Fruit fly (Drosophila melanogaster) whole organism, pupa: ENCODE measurements around the gene ssp.

Experiments
- CG10348 ChIP-seq: fragments of 200-800 bp; sonication (Bioruptor generic); IDR thresholded peaks from 2 replicates; pipeline ENCODE4 v1.3.6; 2022; ENCODE audit warnings: missing biosample characterization, missing genetic modification characterization
- CG12605 ChIP-seq: fragments of 200-800 bp; sonication (Bioruptor generic); IDR thresholded peaks from 2 replicates; pipeline ENCODE4 v1.3.6; 2022; ENCODE audit warnings: missing biosample characterization, missing genetic modification characterization
- CG13204 ChIP-seq: fragments of 200-800 bp; sonication (Bioruptor generic); optimal IDR thresholded peaks from 2 replicates; lab custom pipeline; 2018; ENCODE audit warnings: missing biosample characterization, mild to moderate bottlenecking, missing genetic modification characterization, moderate library complexity
- CG14655 ChIP-seq: fragments of 200-800 bp; sonication (Bioruptor generic); optimal IDR thresholded peaks from 3 replicates; lab custom pipeline; 2017; ENCODE audit warnings: mild to moderate bottlenecking, missing biosample characterization, missing genetic modification reagents, missing genetic modification characterization
- CG15710 ChIP-seq: fragments of 200-800 bp; sonication (Bioruptor generic); optimal IDR thresholded peaks from 2 replicates; lab custom pipeline; 2018; ENCODE audit warnings: missing biosample characterization, mild to moderate bottlenecking, missing genetic modification characterization, moderate library complexity
- CG17806 ChIP-seq: fragments of 200-800 bp; sonication (Bioruptor generic); optimal IDR thresholded peaks from 2 replicates; lab custom pipeline; 2018; ENCODE audit warnings: missing biosample characterization, mild to moderate bottlenecking, missing genetic modification characterization, moderate library complexity
- CG32121 ChIP-seq: fragments of 200-800 bp; sonication (Bioruptor generic); IDR thresholded peaks from 2 replicates; pipeline ENCODE4 v1.3.6; 2022; ENCODE audit warnings: missing biosample characterization, missing genetic modification characterization
- CG34367 ChIP-seq: fragments of 200-800 bp; sonication (Bioruptor generic); optimal IDR thresholded peaks from 2 replicates; lab custom pipeline; 2018; ENCODE audit warnings: missing biosample characterization, mild to moderate bottlenecking, missing genetic modification characterization
- CG4496 ChIP-seq: fragments of 200-800 bp; sonication (Bioruptor generic); IDR thresholded peaks from 3 replicates; pipeline ENCODE4 v1.3.6; 2022; ENCODE audit warnings: missing biosample characterization, missing genetic modification characterization
- CG8159 ChIP-seq: fragments of 200-800 bp; sonication (Bioruptor generic); optimal IDR thresholded peaks from 3 replicates; lab custom pipeline; 2018; ENCODE audit warnings: missing biosample characterization, mild to moderate bottlenecking, missing genetic modification characterization, moderate library complexity
- CG8301 ChIP-seq: fragments of 200-800 bp; sonication (Bioruptor generic); optimal IDR thresholded peaks from 2 replicates; lab custom pipeline; 2018; ENCODE audit warnings: missing biosample characterization, mild to moderate bottlenecking, missing genetic modification characterization
- CG9948 ChIP-seq: fragments of 200-800 bp; sonication (Bioruptor generic); optimal IDR thresholded peaks from 2 replicates; lab custom pipeline; 2018; ENCODE audit warnings: missing biosample characterization, mild to moderate bottlenecking, missing genetic modification characterization, moderate library complexity
- D1 ChIP-seq: fragments of 200-800 bp; sonication (Bioruptor generic); optimal IDR thresholded peaks from 2 replicates; lab custom pipeline; 2018; ENCODE audit warnings: missing biosample characterization, mild to moderate bottlenecking, missing genetic modification characterization, moderate library complexity
- EcR ChIP-seq: fragments of 200-800 bp; sonication (Bioruptor generic); optimal IDR thresholded peaks from 3 replicates; lab custom pipeline; 2019; ENCODE audit warnings: missing biosample characterization, missing genetic modification characterization, mild to moderate bottlenecking, moderate library complexity, missing genetic modification reagents
- Ets98B ChIP-seq: fragments of 200-800 bp; sonication (Bioruptor generic); IDR thresholded peaks from 2 replicates; pipeline ENCODE4 v1.3.6; 2022; ENCODE audit warnings: missing biosample characterization, missing genetic modification characterization
- Pif1A ChIP-seq: fragments of 200-800 bp; sonication (Bioruptor generic); optimal IDR thresholded peaks from 3 replicates; lab custom pipeline; 2016; ENCODE audit warnings: missing biosample characterization, missing genetic modification characterization
- Pif1B ChIP-seq: fragments of 200-800 bp; sonication (Bioruptor generic); optimal IDR thresholded peaks from 3 replicates; lab custom pipeline; 2016; ENCODE audit warnings: missing biosample characterization, missing genetic modification characterization
- Snoo ChIP-seq: fragments of 200-800 bp; sonication (Bioruptor generic); optimal IDR thresholded peaks from 3 replicates; lab custom pipeline; 2017; ENCODE audit warnings: missing biosample characterization, mild to moderate bottlenecking, missing genetic modification characterization, inconsistent platforms
- fd96Ca ChIP-seq: fragments of 200-800 bp; sonication (Bioruptor generic); IDR thresholded peaks from 3 replicates; pipeline ENCODE4 v1.3.6; 2022; ENCODE audit warnings: missing biosample characterization, missing genetic modification characterization
- gl ChIP-seq: fragments of 200-800 bp; sonication (Bioruptor generic); optimal IDR thresholded peaks from 2 replicates; lab custom pipeline; 2018; ENCODE audit warnings: missing biosample characterization, mild to moderate bottlenecking, missing genetic modification characterization
- rn ChIP-seq: fragments of 200-800 bp; sonication (Bioruptor generic); IDR thresholded peaks from 2 replicates; pipeline ENCODE4 v1.3.6; 2022; ENCODE audit warnings: missing biosample characterization, missing genetic modification characterization

ssp gene

DNA sequence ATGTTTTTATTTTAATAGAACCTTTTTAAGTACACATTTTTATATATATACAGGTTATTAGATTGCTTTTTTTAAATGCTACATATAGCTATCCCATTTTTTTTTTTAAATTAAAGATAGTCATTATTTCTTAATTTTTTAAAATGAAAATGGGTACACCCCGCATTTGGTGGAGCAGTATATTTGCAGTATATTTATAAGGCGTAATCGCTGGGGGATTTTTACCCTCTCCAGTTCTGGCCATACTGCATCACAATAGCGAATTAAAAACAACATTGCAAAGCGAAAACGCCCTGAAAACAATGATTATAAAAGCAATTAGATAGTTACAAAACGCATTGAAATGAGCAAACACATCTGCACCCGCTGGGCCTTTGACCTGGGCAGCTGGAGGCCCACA, 31.0 kb downstream of the ssp start, which contains the start of gene CG32099:
Gene CG32099, plus strand, starts transcription at position 250 of the 400 bp plus-strand sequence.
- TF ChIP-seq rn (GFP tag; lab: Robert Waterston, UW) (no peak), Pif1B (GFP tag; lab: Kevin White, UChicago) (no peak), CG17806 (no peak), CG32121 (GFP tag; lab: Robert Waterston, UW) (no peak), CG8301 (no peak), CG12605 (GFP tag; lab: Robert Waterston, UW) (no peak), D1 (no peak), CG4496 (GFP tag; lab: Robert Waterston, UW) (no peak), CG13204 (no peak), CG14655 (GFP tag; lab: Kevin White, UChicago) (no peak), Pif1A (GFP tag; lab: Kevin White, UChicago) (no peak), gl (tag; lab: Kevin White, UChicago) (no peak), CG9948 (tag; lab: Kevin White, UChicago) (no peak), CG10348 (GFP tag; lab: Robert Waterston, UW) (no peak), CG15710 (tag; lab: Kevin White, UChicago) (no peak), CG34367 (tag; lab: Kevin White, UChicago) (no peak), Snoo (tag; lab: Kevin White, UChicago) (no peak), fd96Ca (no peak), EcR (no peak)

DNA sequence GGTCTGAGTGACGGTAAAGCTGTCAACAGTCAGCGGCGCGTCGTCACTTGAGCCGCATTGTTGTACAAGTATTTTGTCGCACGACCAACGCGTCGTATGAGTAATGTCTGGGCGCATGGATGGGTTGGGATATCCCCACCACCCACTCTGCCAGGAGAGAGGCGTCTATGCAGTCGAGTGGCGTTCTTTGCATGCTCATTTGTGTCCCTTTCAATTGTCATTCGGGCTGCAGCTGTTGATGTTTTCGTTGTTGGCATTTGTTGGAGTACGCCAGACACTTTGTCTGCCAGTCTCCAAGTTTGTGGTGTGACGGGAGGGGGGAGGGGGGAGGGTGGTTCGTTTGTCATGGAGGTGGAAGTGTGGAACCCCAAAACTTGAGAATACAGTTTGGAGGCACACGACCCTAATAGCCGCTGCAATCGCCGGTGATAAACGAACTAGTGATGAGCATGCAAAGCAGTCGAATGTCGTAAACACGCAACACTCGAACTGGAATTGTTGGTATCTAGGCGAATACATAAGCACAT, 44.2 kb downstream of the ssp start:
- TF ChIP-seq Pif1A (GFP tag; lab: Kevin White, UChicago) (no peak), gl (tag; lab: Kevin White, UChicago) (no peak), D1 (no peak), CG4496 (GFP tag; lab: Robert Waterston, UW) (no peak), Ets98B (GFP tag; lab: Robert Waterston, UW) (no peak), CG32121 (GFP tag; lab: Robert Waterston, UW) (no peak), CG8159 (tag; lab: Kevin White, UChicago) (no peak), Pif1B (GFP tag; lab: Kevin White, UChicago) (no peak), CG13204 (no peak), CG17806 (no peak), CG15710 (tag; lab: Kevin White, UChicago) (no peak), CG12605 (GFP tag; lab: Robert Waterston, UW) (no peak), rn (GFP tag; lab: Robert Waterston, UW) (no peak)

- TF ChIP-seq Pif1B (GFP tag; lab: Kevin White, UChicago) (no peak), D1 (no peak), CG14655 (GFP tag; lab: Kevin White, UChicago) (no peak), CG8301 (no peak), CG12605 (GFP tag; lab: Robert Waterston, UW) (no peak), CG4496 (GFP tag; lab: Robert Waterston, UW) (peak; percentile 52; the same call in 2 of the 3 replicates), Snoo (tag; lab: Kevin White, UChicago) (no peak), CG17806 (no peak), EcR (no peak), Ets98B (GFP tag; lab: Robert Waterston, UW) (0 out of 2 replicates have a peak, but pooled peaks have one; percentile 14), CG34367 (tag; lab: Kevin White, UChicago) (no peak)
These were observed 45.0 kb downstream of the ssp start for dm6 chr3L:12163082-12163481.

DNA sequence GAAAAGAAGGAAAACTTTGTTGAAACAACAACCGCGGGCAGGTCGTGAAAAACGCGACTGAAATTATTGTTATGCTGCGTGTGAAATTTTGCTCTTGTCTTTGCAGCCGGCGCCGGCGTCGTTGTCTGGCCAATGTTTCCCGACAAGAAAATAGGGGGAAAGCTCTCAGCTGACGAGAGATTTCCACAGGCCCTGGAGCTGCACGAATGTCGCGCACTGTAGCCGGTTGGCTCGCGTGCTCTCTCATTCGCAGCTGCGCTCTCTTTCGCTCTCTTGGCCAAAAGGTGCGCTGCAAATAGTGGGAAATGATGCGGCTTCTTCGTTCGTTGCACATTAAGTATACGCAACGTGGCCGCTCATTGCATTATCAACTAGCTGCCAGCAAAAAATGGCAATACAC, 45.6 kb downstream of the ssp start, which contains the start of gene CG9760:
Gene CG9760, minus strand, starts transcription at position 43 of the 400 bp plus-strand sequence.
- TF ChIP-seq CG4496 (GFP tag; lab: Robert Waterston, UW) (peak; percentile 80; the same call in 2 of the 3 replicates), CG32121 (GFP tag; lab: Robert Waterston, UW) (peak; percentile 62; the same call in 1 of the 2 replicates), fd96Ca (peak; percentile 65; the same call in 2 of the 3 replicates), rn (GFP tag; lab: Robert Waterston, UW) (no peak)
